Worm (Caenorhabditis elegans): Measurements from ENCODE around the gene nlp-43.

DNA sequence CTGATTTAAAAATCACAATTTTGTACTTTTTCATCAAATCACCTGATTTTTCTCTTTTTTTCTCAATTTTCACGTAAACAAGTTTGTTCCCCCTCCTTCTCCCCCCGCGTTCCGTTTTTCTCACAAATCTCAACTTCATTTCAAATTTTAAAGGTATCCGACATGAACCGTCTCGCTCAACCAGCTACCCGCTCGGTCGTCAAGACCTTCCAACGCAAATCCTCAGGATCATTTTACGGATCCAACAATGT is 39.3 kb downstream of the nlp-43 start, which contains the start of gene cox-6A:
- no peak for TF ChIP-seq dao-5 (tag; optimal IDR thresholded peaks at IDR 0.05)
- no peak for TF ChIP-seq him-1 (tag; optimal IDR thresholded peaks at IDR 0.05)
